Fruit fly (Drosophila melanogaster): Measurements from ENCODE around the gene Xport-B.

The Xport-B gene

DNA sequence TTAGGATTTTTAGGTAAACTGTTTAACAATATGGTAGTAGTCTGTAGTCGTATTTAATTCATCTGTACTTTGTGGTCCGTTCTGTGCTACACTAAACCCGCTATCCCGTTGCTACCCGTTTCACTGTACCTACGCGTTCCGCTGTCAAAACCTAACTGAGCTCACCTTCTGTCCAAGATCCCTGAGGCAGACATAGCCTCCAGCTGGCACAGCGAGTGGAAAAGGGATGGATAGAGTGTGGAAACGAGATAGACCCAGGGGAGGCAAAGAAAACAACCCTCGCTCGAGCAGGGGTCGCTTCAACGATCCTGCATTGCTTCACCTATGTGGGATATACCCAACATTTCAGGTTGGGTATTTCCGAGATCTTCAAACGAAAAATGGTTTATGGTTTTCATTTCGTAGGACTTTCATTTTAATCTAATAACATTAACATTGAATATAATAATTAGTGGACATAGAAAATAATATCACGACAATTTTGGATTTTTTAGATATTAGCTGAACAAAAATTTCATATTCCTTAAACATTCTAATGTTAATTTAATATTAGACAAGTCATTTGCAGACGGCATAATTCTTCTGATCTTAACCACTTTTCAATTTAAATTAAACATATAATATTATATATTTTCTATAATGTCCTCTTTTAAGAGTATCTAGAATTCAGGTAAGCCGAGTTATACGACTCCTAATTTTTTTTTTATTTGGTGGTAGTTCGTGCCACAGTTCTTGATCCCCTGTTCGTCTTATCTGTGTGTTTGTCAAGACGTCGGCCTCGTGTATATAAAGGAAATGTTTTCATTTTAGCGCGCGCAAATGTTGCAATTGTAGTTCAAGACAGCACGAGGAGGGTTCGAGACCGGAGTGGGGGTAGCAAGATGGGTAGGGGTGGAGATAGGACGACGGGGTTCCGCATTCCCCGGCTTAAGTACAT lies 19.9 kb upstream of the Xport-B start, which contains the start of gene mira:
Gene mira (minus strand): TSS at position 281 of the 937 bp plus-strand sequence.
- TF ChIP-seq CG16779 (tag; optimal IDR thresholded peaks at IDR 0.05) (no peak), pdm3 (GFP tag; optimal IDR thresholded peaks at IDR 0.05) (no peak), cyc (GFP tag; optimal IDR thresholded peaks at IDR 0.05) (no peak), ss (GFP tag; optimal IDR thresholded peaks at IDR 0.05) (no peak), Hr38 (GFP tag; optimal IDR thresholded peaks at IDR 0.05) (no peak), CG31627 (GFP tag; optimal IDR thresholded peaks at IDR 0.05) (no peak), Ets21C (GFP tag; optimal IDR thresholded peaks at IDR 0.05) (no peak), CG7368 (GFP tag; optimal IDR thresholded peaks at IDR 0.05) (no peak)

DNA sequence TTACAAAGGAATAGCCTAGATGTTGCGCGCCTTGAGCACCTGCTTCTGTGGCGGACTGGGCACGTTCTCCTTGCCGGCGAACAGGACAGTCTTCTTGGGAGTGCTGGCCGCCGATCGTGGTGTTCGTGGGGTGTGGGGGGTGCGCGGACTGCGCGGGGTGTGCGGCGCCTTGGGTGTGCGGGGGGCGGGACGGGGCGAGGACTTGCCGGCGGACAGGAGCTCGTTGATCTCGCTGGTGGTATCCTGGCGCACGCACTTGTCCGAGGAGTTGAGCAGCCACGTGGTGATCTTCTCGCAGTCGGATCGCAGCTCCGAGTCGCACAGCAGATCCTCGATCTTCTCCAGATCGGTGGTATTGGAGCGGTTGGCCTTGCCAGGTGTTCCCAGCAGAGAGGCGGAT lies 17.0 kb upstream of the Xport-B start:
- TF ChIP-seq Met (GFP tag; optimal IDR thresholded peaks at IDR 0.05) (no peak), eg (GFP tag; IDR thresholded peaks at IDR 0.05) (no peak), CG8319 (GFP tag; optimal IDR thresholded peaks at IDR 0.05) (no peak), Sox14 (GFP tag; optimal IDR thresholded peaks at IDR 0.05) (no peak), ss (GFP tag; optimal IDR thresholded peaks at IDR 0.05) (no peak), net (GFP tag; optimal IDR thresholded peaks at IDR 0.05) (no peak), CG10669 (GFP tag; optimal IDR thresholded peaks at IDR 0.05) (no peak), pdm3 (GFP tag; optimal IDR thresholded peaks at IDR 0.05) (no peak)

DNA sequence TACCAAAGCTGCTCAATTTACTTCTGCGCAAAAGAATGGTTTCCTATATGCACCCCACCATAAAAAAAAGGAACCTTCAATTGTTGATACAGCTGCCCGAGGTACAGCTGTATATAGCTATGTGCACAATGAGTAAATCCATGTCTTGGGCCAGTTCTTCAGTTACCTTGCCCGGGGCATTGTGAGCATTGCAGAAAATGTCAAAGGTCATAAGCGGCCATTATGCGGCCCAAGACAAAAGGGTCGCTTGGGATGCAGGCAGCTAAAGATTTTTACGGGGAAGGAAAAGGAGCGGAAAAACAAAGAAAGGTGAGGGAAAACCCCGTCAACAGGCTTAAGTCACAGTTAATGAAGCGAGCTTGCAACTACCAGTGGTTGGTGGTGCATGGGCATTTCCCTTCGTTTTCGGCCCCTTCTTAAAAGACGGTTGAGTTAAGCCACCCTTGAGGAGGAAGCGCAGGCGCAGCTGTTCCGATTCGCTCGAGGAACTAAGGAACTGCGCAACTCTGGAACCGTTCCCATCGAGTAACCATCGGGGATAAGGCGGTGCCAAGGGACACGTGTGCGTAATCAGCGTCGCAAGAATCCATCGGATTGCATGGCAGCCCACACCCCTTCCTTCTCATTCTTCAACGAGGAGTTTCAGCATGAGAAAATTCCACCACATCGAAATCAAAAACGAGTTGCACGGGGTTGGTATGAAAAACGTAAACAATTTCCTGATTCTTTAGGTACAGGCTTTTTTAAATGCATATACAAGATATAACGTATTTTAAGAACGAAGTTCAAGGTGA lies 15.9 kb upstream of the Xport-B start:
- TF ChIP-seq Eip75B (GFP tag; optimal IDR thresholded peaks at IDR 0.05) (no peak), dsx (GFP tag; optimal IDR thresholded peaks at IDR 0.05; ENCODE audit: poor library complexity, severe bottlenecking) (no peak), Hr38 (GFP tag; optimal IDR thresholded peaks at IDR 0.05) (no peak), fd85E (GFP tag; optimal IDR thresholded peaks at IDR 0.05) (no peak), fkh (GFP tag; optimal IDR thresholded peaks at IDR 0.05) (no peak), eg (GFP tag; IDR thresholded peaks at IDR 0.05) (no peak), dac (GFP tag; optimal IDR thresholded peaks at IDR 0.05) (no peak), CG1621 (tag; optimal IDR thresholded peaks at IDR 0.05) (no peak), Ets96B (tag; optimal IDR thresholded peaks at IDR 0.05) (no peak), CG8319 (GFP tag; optimal IDR thresholded peaks at IDR 0.05) (no peak), CG7368 (GFP tag; optimal IDR thresholded peaks at IDR 0.05) (no peak), CG6792 (GFP tag; optimal IDR thresholded peaks at IDR 0.05) (no peak)

DNA sequence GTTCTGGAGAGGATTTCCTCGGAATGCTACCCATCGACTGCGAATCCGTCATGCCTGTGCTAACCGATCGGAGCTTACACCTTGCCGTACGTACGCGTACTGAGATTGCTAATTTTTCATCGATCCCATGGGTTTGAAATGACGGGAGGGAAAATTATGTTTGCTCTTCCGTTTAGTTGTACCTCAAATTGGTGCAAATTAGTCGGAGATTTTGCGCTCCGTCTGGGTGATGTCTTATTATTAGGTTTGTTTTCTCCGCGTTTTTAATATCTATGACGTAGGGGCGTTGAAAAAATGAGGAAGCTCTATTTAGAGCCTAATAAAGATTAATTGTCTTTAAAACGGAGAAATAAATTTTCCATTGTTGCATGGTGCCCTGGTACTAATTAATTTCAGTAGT lies 13.3 kb upstream of the Xport-B start, which contains the start of gene CG4459:
Gene CG4459 (minus strand): TSS at position 101 of the 400 bp plus-strand sequence.
- TF ChIP-seq spab (GFP tag; optimal IDR thresholded peaks at IDR 0.05) (no peak), CG11902 (GFP tag; optimal IDR thresholded peaks at IDR 0.05) (no peak), CG6163 (GFP tag; IDR thresholded peaks at IDR 0.05) (no peak), CG3032 (tag; optimal IDR thresholded peaks at IDR 0.05) (no peak), CG8319 (GFP tag; optimal IDR thresholded peaks at IDR 0.05) (no peak), Met (GFP tag; optimal IDR thresholded peaks at IDR 0.05) (no peak)

DNA sequence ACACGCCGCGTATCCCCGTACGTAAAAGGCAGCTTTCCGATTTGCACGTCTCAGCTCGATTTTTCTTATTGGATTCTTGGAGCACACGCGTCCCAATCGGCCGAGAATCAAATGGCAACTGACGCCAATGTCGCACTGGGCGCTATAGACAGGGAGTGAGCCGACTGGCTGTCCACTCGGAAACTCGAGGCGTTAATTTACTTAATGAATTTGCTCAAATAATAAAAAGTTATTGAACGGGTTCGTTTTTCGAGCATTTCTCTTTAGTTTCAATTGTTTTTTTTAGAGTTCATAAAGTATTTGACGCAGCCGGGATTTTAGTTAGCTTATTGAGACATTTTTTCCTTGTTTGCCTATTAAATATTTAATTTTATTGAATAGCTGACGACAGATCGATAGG lies 10.1 kb upstream of the Xport-B start, which contains the start of gene CG4462:
Gene CG4462 (minus strand): TSS at position 101 of the 400 bp plus-strand sequence.
- TF ChIP-seq CG8119 (GFP tag; IDR thresholded peaks at IDR 0.05) (no peak), lz (GFP tag; optimal IDR thresholded peaks at IDR 0.05) (no peak), Sox102F (GFP tag; optimal IDR thresholded peaks at IDR 0.05) (no peak), Eip93F (GFP tag; optimal IDR thresholded peaks at IDR 0.05) (no peak), salr (GFP tag; optimal IDR thresholded peaks at IDR 0.05) (no peak), pdm3 (GFP tag; optimal IDR thresholded peaks at IDR 0.05) (no peak), CG6808 (GFP tag; optimal IDR thresholded peaks at IDR 0.05) (no peak), Sox15 (GFP tag; optimal IDR thresholded peaks at IDR 0.05) (no peak)
